Worm (Caenorhabditis elegans): ENCODE measurements around the gene D1046.2.

ce11 chrIV:8925990-8926389 lies at the start of gene D1046.2, which contains the start of gene cfim-2:
- no peak for TF ChIP-seq hmg-11 (tag; optimal IDR thresholded peaks at IDR 0.05)
- TF ChIP-seq nhr-76 (tag; optimal IDR thresholded peaks at IDR 0.05): no peak
- no peak for TF ChIP-seq jun-1 (tag; optimal IDR thresholded peaks at IDR 0.05)
- no peak for TF ChIP-seq nhr-237 (tag; optimal IDR thresholded peaks at IDR 0.05)
- no peak for TF ChIP-seq unc-62 (GFP tag; optimal IDR thresholded peaks at IDR 0.05)
- no peak for TF ChIP-seq ama-1 (optimal IDR thresholded peaks at IDR 0.05)
- no peak for TF ChIP-seq ztf-4 (tag; optimal IDR thresholded peaks at IDR 0.05)
- TF ChIP-seq mdl-1 (tag; optimal IDR thresholded peaks at IDR 0.05): no peak
- TF ChIP-seq nhr-77 (tag; optimal IDR thresholded peaks at IDR 0.05): no peak
